Worm (Caenorhabditis elegans) whole organism, midembryonic: ENCODE data around the gene str-190.

Experiments
- ref-1 ChIP-seq: fragments of 200-800 bp; sonication (Bioruptor generic); conservative IDR thresholded peaks from 2 replicates; pipeline ENCODE4 v1.3.6; 2022; ENCODE audit warnings: missing genetic modification reagents, missing genetic modification characterization, missing compliant biosample characterization
- tab-1 ChIP-seq: fragments of 200-800 bp; sonication (Bioruptor generic); IDR thresholded peaks from 2 replicates; pipeline ENCODE4 v1.3.6; 2022; ENCODE audit warnings: missing genetic modification characterization, missing compliant biosample characterization
- ztf-29 ChIP-seq: fragments of 200-800 bp; sonication (Bioruptor generic); IDR thresholded peaks from 2 replicates; pipeline ENCODE4 v1.3.6; 2022; ENCODE audit warnings: missing genetic modification reagents, missing genetic modification characterization, missing compliant biosample characterization

ce11 chrV:7527153-7527552 is 48.8 kb upstream of the str-190 start, which contains the start of gene C54F6.17:
- TF ChIP-seq ref-1 = no peak
- no peak for TF ChIP-seq tab-1
- TF ChIP-seq ztf-29 = no peak
